Fruit fly (Drosophila melanogaster) whole organism, wandering third instar larva: Measurements from ENCODE around the gene Taf9.

Source experiments
- CG32264 ChIP-seq: fragments of 200-800 bp; sonication (Bioruptor generic); optimal IDR thresholded peaks from 2 replicates; lab custom pipeline; 2016; ENCODE audit warnings: missing biosample characterization, missing genetic modification characterization
- Dfd ChIP-seq: fragments of >200 bp; optimal IDR thresholded peaks from 2 replicates; lab custom pipeline; 2017; ENCODE audit warnings: missing biosample characterization, missing genetic modification characterization
- HLH106 ChIP-seq: fragments of 200-800 bp; optimal IDR thresholded peaks from 3 replicates; lab custom pipeline; 2019; ENCODE audit warnings: missing biosample characterization, mild to moderate bottlenecking, missing genetic modification characterization, moderate library complexity
- Jra ChIP-seq: sonication (Bioruptor generic); optimal IDR thresholded peaks from 2 replicates; lab custom pipeline; 2016; ENCODE audit warnings: missing biosample characterization, missing genetic modification characterization
- br ChIP-seq: fragments of 200-800 bp; sonication (Bioruptor generic); optimal IDR thresholded peaks from 2 replicates; lab custom pipeline; 2016; ENCODE audit warnings: missing biosample characterization, missing genetic modification characterization
- dl ChIP-seq, 2 experiments: fragments of 175-275, 200-275 bp in 1 of 2; fragments of 200-275 bp in 1 of 2; sonication (Bioruptor generic); optimal IDR thresholded peaks; lab custom pipeline; 2018; ENCODE audit warnings: mild to moderate bottlenecking in 2 of 2, missing biosample characterization in 2 of 2, missing genetic modification characterization in 2 of 2, moderate library complexity in 2 of 2; ENCODE audit not compliant: partially characterized antibody in 2 of 2, insufficient read depth in 1 of 2
- dmrt93B ChIP-seq: fragments of 200-800 bp; sonication (Bioruptor generic); optimal IDR thresholded peaks from 2 replicates; lab custom pipeline; 2018; ENCODE audit warnings: missing biosample characterization, mild to moderate bottlenecking, missing genetic modification characterization
- dsf ChIP-seq: sonication (Bioruptor generic); optimal IDR thresholded peaks from 2 replicates; lab custom pipeline; 2016; ENCODE audit warnings: missing biosample characterization, missing genetic modification characterization, borderline replicate concordance
- lola ChIP-seq: fragments of >200 bp; optimal IDR thresholded peaks from 2 replicates; lab custom pipeline; 2017; ENCODE audit warnings: missing biosample characterization, missing genetic modification characterization
- psq ChIP-seq: fragments of 200-800 bp; sonication (Bioruptor generic); optimal IDR thresholded peaks from 3 replicates; lab custom pipeline; 2017; ENCODE audit warnings: missing biosample characterization, mild to moderate bottlenecking, missing genetic modification characterization, moderate library complexity
- sv ChIP-seq: fragments of 200-800 bp; sonication (Bioruptor generic); optimal IDR thresholded peaks from 3 replicates; lab custom pipeline; 2016; ENCODE audit warnings: missing biosample characterization, missing genetic modification characterization
- usp ChIP-seq: fragments of >200 bp; optimal IDR thresholded peaks from 2 replicates; lab custom pipeline; 2017; ENCODE audit warnings: missing biosample characterization, missing genetic modification characterization

- TF ChIP-seq usp (no peak), sv (GFP tag; lab: Kevin White, UChicago) (no peak), CG32264 (GFP tag; lab: Kevin White, UChicago) (no peak), dmrt93B (GFP tag; lab: Kevin White, UChicago) (no peak), br (GFP tag; lab: Kevin White, UChicago) (no peak), psq (GFP tag; lab: Kevin White, UChicago) (no peak), lola (GFP tag; lab: Kevin White, UChicago) (no peak), Jra (GFP tag; lab: Kevin White, UChicago) (no peak), dl (GFP tag; optimal IDR thresholded peaks at IDR 0.05; lab: Kevin White, UChicago; ENCODE audit: insufficient read depth in 1 of 2, partially characterized antibody in 2 of 2) (peak; percentile 31 to 68), Dfd (GFP tag; lab: Kevin White, UChicago) (no peak), HLH106 (no peak), dsf (no peak)
Observed at dm6 chrX:17878632-17879033, 36.7 kb downstream of the Taf9 start.
